Fruit fly (Drosophila melanogaster) whole organism, embryonic: ENCODE measurements around the gene Tango5.

Source experiments
- Atf6 ChIP-seq: fragments of 200-800 bp; sonication (Bioruptor generic); IDR thresholded peaks from 2 replicates; pipeline ENCODE4 v1.3.6; 2022; ENCODE audit warnings: missing biosample characterization, missing genetic modification characterization
- B-H2 ChIP-seq: fragments of 200-800 bp; sonication (Bioruptor generic); optimal IDR thresholded peaks from 2 replicates; lab custom pipeline; 2018; ENCODE audit warnings: missing biosample characterization, mild to moderate bottlenecking, missing genetic modification characterization
- BtbVII ChIP-seq: fragments of 200-800 bp; sonication (Bioruptor generic); optimal IDR thresholded peaks from 3 replicates; lab custom pipeline; 2017; ENCODE audit warnings: missing biosample characterization, mild to moderate bottlenecking, missing genetic modification characterization
- CG10979 ChIP-seq: fragments of 200-800 bp; sonication (Bioruptor generic); optimal IDR thresholded peaks from 2 replicates; lab custom pipeline; 2018; ENCODE audit warnings: missing biosample characterization, mild to moderate bottlenecking, missing genetic modification characterization, moderate library complexity
- CG11695 ChIP-seq: fragments of 200-800 bp; sonication (Bioruptor generic); IDR thresholded peaks from 3 replicates; pipeline ENCODE4 v1.3.6; 2022; ENCODE audit warnings: missing biosample characterization, missing genetic modification characterization
- CG12744 ChIP-seq: fragments of 200-800 bp; sonication (Bioruptor generic); optimal IDR thresholded peaks from 2 replicates; lab custom pipeline; 2016; ENCODE audit warnings: missing biosample characterization, missing genetic modification characterization
- CG12769 ChIP-seq: fragments of 200-800 bp; sonication (Bioruptor generic); optimal IDR thresholded peaks from 2 replicates; lab custom pipeline; 2019; ENCODE audit warnings: missing biosample characterization, mild to moderate bottlenecking, missing genetic modification characterization, moderate library complexity
- CG13123 ChIP-seq: fragments of 200-800 bp; sonication (Bioruptor generic); optimal IDR thresholded peaks from 2 replicates; lab custom pipeline; 2016; ENCODE audit warnings: missing biosample characterization, missing genetic modification characterization
- CG14965 ChIP-seq: fragments of 200-800 bp; sonication (Bioruptor generic); optimal IDR thresholded peaks from 2 replicates; lab custom pipeline; 2016; ENCODE audit warnings: missing biosample characterization, missing genetic modification characterization, borderline replicate concordance
- CG15073 ChIP-seq: fragments of 200-800 bp; sonication (Bioruptor generic); optimal IDR thresholded peaks from 2 replicates; lab custom pipeline; 2016; ENCODE audit warnings: missing biosample characterization, missing genetic modification characterization
- CG15269 ChIP-seq: fragments of 200-800 bp; sonication (Bioruptor generic); optimal IDR thresholded peaks from 2 replicates; lab custom pipeline; 2018; ENCODE audit warnings: missing biosample characterization, mild to moderate bottlenecking, missing genetic modification characterization, moderate library complexity
- CG15514 ChIP-seq: fragments of 200-800 bp; sonication (Bioruptor generic); optimal IDR thresholded peaks from 3 replicates; lab custom pipeline; 2017; ENCODE audit warnings: missing biosample characterization, missing genetic modification characterization, mild to moderate bottlenecking, moderate library complexity, missing genetic modification reagents
- CG18262 ChIP-seq: fragments of 200-800 bp; optimal IDR thresholded peaks from 3 replicates; lab custom pipeline; 2019; ENCODE audit warnings: missing biosample characterization, mild to moderate bottlenecking, missing genetic modification characterization, moderate library complexity
- CG1832 ChIP-seq: fragments of 200-800 bp; sonication (Bioruptor generic); optimal IDR thresholded peaks from 2 replicates; lab custom pipeline; 2017; ENCODE audit warnings: missing biosample characterization, mild to moderate bottlenecking, missing genetic modification characterization, inconsistent platforms
- CG2889 ChIP-seq: fragments of 200-800 bp; sonication (Bioruptor generic); IDR thresholded peaks from 3 replicates; pipeline ENCODE4 v1.3.6; 2022; ENCODE audit warnings: missing biosample characterization, missing genetic modification characterization
- CG30020 ChIP-seq: fragments of 200-800 bp; optimal IDR thresholded peaks from 2 replicates; lab custom pipeline; 2019; ENCODE audit warnings: missing biosample characterization, mild to moderate bottlenecking, missing genetic modification characterization, moderate library complexity
- CG4730 ChIP-seq: fragments of 200-800 bp; sonication (Bioruptor generic); IDR thresholded peaks from 2 replicates; pipeline ENCODE4 v1.3.6; 2022; ENCODE audit warnings: missing biosample characterization, missing genetic modification characterization
- CG5245 ChIP-seq: fragments of 200-800 bp; sonication (Bioruptor generic); optimal IDR thresholded peaks from 3 replicates; lab custom pipeline; 2016; ENCODE audit warnings: missing biosample characterization, missing genetic modification characterization
- CG6683 ChIP-seq: fragments of 200-800 bp; sonication (Bioruptor generic); optimal IDR thresholded peaks from 2 replicates; lab custom pipeline; 2017; ENCODE audit warnings: missing biosample characterization, mild to moderate bottlenecking, missing genetic modification characterization, missing genetic modification reagents
- CG7372 ChIP-seq: fragments of 200-800 bp; sonication (Bioruptor generic); IDR thresholded peaks from 2 replicates; pipeline ENCODE4 v1.3.6; 2022; ENCODE audit warnings: missing biosample characterization, missing genetic modification characterization
- CG8765 ChIP-seq: fragments of 200-800 bp; sonication (Bioruptor generic); IDR thresholded peaks from 2 replicates; pipeline ENCODE4 v1.3.6; 2022; ENCODE audit warnings: missing biosample characterization, missing genetic modification characterization
- CG9817 ChIP-seq: fragments of 200-800 bp; sonication (Bioruptor generic); optimal IDR thresholded peaks from 2 replicates; lab custom pipeline; 2018; ENCODE audit warnings: missing biosample characterization, mild to moderate bottlenecking, missing genetic modification characterization, moderate library complexity
- CTCF ChIP-seq: fragments of 200-800 bp; sonication (Bioruptor generic); optimal IDR thresholded peaks from 2 replicates; lab custom pipeline; 2017; ENCODE audit warnings: missing biosample characterization, mild to moderate bottlenecking, missing genetic modification characterization, moderate library complexity
- D19A ChIP-seq: fragments of 200-800 bp; optimal IDR thresholded peaks from 3 replicates; lab custom pipeline; 2019; ENCODE audit warnings: missing biosample characterization, mild to moderate bottlenecking, missing genetic modification characterization, moderate library complexity
- ERR ChIP-seq: fragments of 200-800 bp; sonication (Bioruptor generic); optimal IDR thresholded peaks from 2 replicates; lab custom pipeline; 2016; ENCODE audit warnings: missing biosample characterization, missing genetic modification characterization
- Ets97D ChIP-seq: fragments of 200-800 bp; sonication (Bioruptor generic); optimal IDR thresholded peaks from 3 replicates; lab custom pipeline; 2016; ENCODE audit warnings: missing biosample characterization, missing genetic modification characterization
- Hr3 ChIP-seq: fragments of 200-800 bp; sonication (Bioruptor generic); optimal IDR thresholded peaks from 3 replicates; lab custom pipeline; 2016; ENCODE audit warnings: missing biosample characterization, missing genetic modification characterization
- Lpt ChIP-seq: fragments of >200 bp; optimal IDR thresholded peaks from 2 replicates; lab custom pipeline; 2018; ENCODE audit warnings: missing biosample characterization, missing genetic modification characterization
- NC2β ChIP-seq: fragments of 200-800 bp; sonication (Bioruptor generic); optimal IDR thresholded peaks from 2 replicates; lab custom pipeline; 2016; ENCODE audit warnings: missing biosample characterization, missing genetic modification characterization
- Rfx ChIP-seq: fragments of 200-800 bp; sonication (Bioruptor generic); IDR thresholded peaks from 2 replicates; pipeline ENCODE4 v1.3.6; 2022; ENCODE audit warnings: missing biosample characterization, missing genetic modification characterization
- Rx ChIP-seq: fragments of 200-800 bp; sonication (Bioruptor generic); IDR thresholded peaks from 2 replicates; pipeline ENCODE4 v1.3.6; 2022; ENCODE audit warnings: missing biosample characterization, missing genetic modification characterization
- Spps ChIP-seq: fragments of 200-800 bp; sonication (Bioruptor generic); optimal IDR thresholded peaks from 2 replicates; lab custom pipeline; 2018; ENCODE audit warnings: missing biosample characterization, mild to moderate bottlenecking, missing genetic modification characterization
- Trl ChIP-seq, 3 experiments: fragments of >200 bp in 2 of 3; fragments of 200-800 bp in 1 of 3; sonication (Bioruptor generic) in 1 of 3; optimal IDR thresholded peaks; 2 replicates in 1 of 3; 3 replicates in 2 of 3; lab custom pipeline; 2016 to 2017; ENCODE audit warnings: missing biosample characterization in 1 of 3, missing genetic modification characterization in 1 of 3
- Vsx1 ChIP-seq: fragments of 200-800 bp; sonication (Bioruptor generic); optimal IDR thresholded peaks from 2 replicates; lab custom pipeline; 2017; ENCODE audit warnings: missing biosample characterization, mild to moderate bottlenecking, missing genetic modification characterization, missing genetic modification reagents
- ab ChIP-seq: fragments of 200-800 bp; sonication (Bioruptor generic); optimal IDR thresholded peaks from 2 replicates; lab custom pipeline; 2016; ENCODE audit warnings: missing biosample characterization, missing genetic modification characterization
- btn ChIP-seq: fragments of 200-800 bp; sonication (Bioruptor generic); optimal IDR thresholded peaks from 2 replicates; lab custom pipeline; 2016; ENCODE audit warnings: missing biosample characterization, missing genetic modification characterization
- chinmo ChIP-seq: fragments of 200-800 bp; sonication (Bioruptor generic); IDR thresholded peaks from 4 replicates; pipeline ENCODE4 v1.3.6; 2022; ENCODE audit warnings: missing biosample characterization, missing genetic modification characterization; ENCODE audit not compliant: partially characterized antibody
- chm ChIP-seq: fragments of 200-800 bp; sonication (Bioruptor generic); IDR thresholded peaks from 2 replicates; pipeline ENCODE4 v1.3.6; 2022; ENCODE audit warnings: missing biosample characterization, missing genetic modification characterization
- crp ChIP-seq, 2 experiments: fragments of 200-800 bp; sonication (Bioruptor generic); optimal IDR thresholded peaks; 2 replicates in 1 of 2; 3 replicates in 1 of 2; lab custom pipeline; 2017; ENCODE audit warnings: missing biosample characterization in 2 of 2, missing genetic modification characterization in 2 of 2, mild to moderate bottlenecking in 1 of 2, moderate library complexity in 1 of 2
- dmrt11E ChIP-seq: fragments of 200-800 bp; sonication (Bioruptor generic); optimal IDR thresholded peaks from 3 replicates; lab custom pipeline; 2018; ENCODE audit warnings: missing biosample characterization, mild to moderate bottlenecking, missing genetic modification characterization, moderate library complexity
- dysf ChIP-seq: fragments of 200-800 bp; sonication (Bioruptor generic); IDR thresholded peaks from 3 replicates; pipeline ENCODE4 v1.3.6; 2022; ENCODE audit warnings: missing biosample characterization, missing genetic modification characterization
- ind ChIP-seq: fragments of 200-800 bp; sonication (Bioruptor generic); optimal IDR thresholded peaks from 3 replicates; lab custom pipeline; 2016; ENCODE audit warnings: missing biosample characterization, missing genetic modification characterization
- inv ChIP-seq: fragments of 200-800 bp; sonication (Bioruptor generic); IDR thresholded peaks from 2 replicates; pipeline ENCODE4 v1.3.6; 2022; ENCODE audit warnings: missing biosample characterization, missing genetic modification characterization; ENCODE audit not compliant: partially characterized antibody
- lilli ChIP-seq: fragments of 200-800 bp; sonication (Bioruptor generic); optimal IDR thresholded peaks from 3 replicates; lab custom pipeline; 2016; ENCODE audit warnings: missing biosample characterization, missing genetic modification characterization
- odd ChIP-seq: fragments of 200-800 bp; sonication (Bioruptor generic); optimal IDR thresholded peaks from 2 replicates; lab custom pipeline; 2017; ENCODE audit warnings: missing biosample characterization, mild to moderate bottlenecking, missing genetic modification characterization
- pfk ChIP-seq: fragments of 200-800 bp; sonication (Bioruptor generic); optimal IDR thresholded peaks from 2 replicates; lab custom pipeline; 2018; ENCODE audit warnings: missing biosample characterization, mild to moderate bottlenecking, missing genetic modification characterization, moderate library complexity
- sna ChIP-seq: fragments of 200-800 bp; sonication (Bioruptor generic); IDR thresholded peaks from 2 replicates; pipeline ENCODE4 v1.3.6; 2022; ENCODE audit warnings: missing biosample characterization, missing genetic modification characterization; ENCODE audit not compliant: partially characterized antibody
- sqz ChIP-seq: fragments of 200-800 bp; sonication (Bioruptor generic); optimal IDR thresholded peaks from 3 replicates; lab custom pipeline; 2018; ENCODE audit warnings: missing biosample characterization, mild to moderate bottlenecking, missing genetic modification characterization
- sug ChIP-seq: fragments of 200-800 bp; optimal IDR thresholded peaks from 2 replicates; lab custom pipeline; 2019; ENCODE audit warnings: missing biosample characterization, mild to moderate bottlenecking, missing genetic modification characterization, moderate library complexity
- tap ChIP-seq: fragments of 200-800 bp; optimal IDR thresholded peaks from 3 replicates; lab custom pipeline; 2019; ENCODE audit warnings: missing biosample characterization, mild to moderate bottlenecking, missing genetic modification characterization, moderate library complexity
- tin ChIP-seq: fragments of 200-800 bp; sonication (Bioruptor generic); optimal IDR thresholded peaks from 3 replicates; lab custom pipeline; 2016; ENCODE audit warnings: missing biosample characterization, missing genetic modification characterization

Gene Tango5

dm6 chrX:10784330-10784778 is 20.1 kb upstream of the Tango5 start (continued):
- TF ChIP-seq Vsx1 (GFP tag; lab: Kevin White, UChicago) (no peak), chm (GFP tag; lab: Robert Waterston, UW) (peak; percentile 50; the same call in 1 of the 2 replicates), inv (no peak), BtbVII (GFP tag; lab: Kevin White, UChicago) (peak; percentile 55), CG15073 (GFP tag; lab: Kevin White, UChicago) (no peak), CG8765 (no peak), CG7372 (GFP tag; lab: Robert Waterston, UW) (no peak), ERR (no peak), NC2β (no peak), CG18262 (tag; lab: Kevin White, UChicago) (no peak), crp (GFP tag; optimal IDR thresholded peaks at IDR 0.05; lab: Kevin White, UChicago) (no peak), D19A (peak; percentile 96), Atf6 (no peak), CG5245 (GFP tag; lab: Kevin White, UChicago) (no peak), CG15269 (no peak), Hr3 (GFP tag; lab: Kevin White, UChicago) (no peak), tin (no peak), sna (GFP tag; lab: Robert Waterston, UW) (0 out of 2 replicates have a peak, but pooled peaks have one; percentile 26), CTCF (no peak), CG15514 (GFP tag; lab: Kevin White, UChicago) (peak; percentile 30), CG11695 (GFP tag; lab: Robert Waterston, UW) (no peak), dysf (GFP tag; lab: Robert Waterston, UW) (no peak), CG2889 (GFP tag; lab: Robert Waterston, UW) (no peak), CG12744 (GFP tag; lab: Kevin White, UChicago) (no peak), CG12769 (tag; lab: Kevin White, UChicago) (peak; percentile 20), pfk (GFP tag; lab: Kevin White, UChicago) (no peak), chinmo (peak; percentile 80; the same call in 2 of the 4 replicates), B-H2 (GFP tag; lab: Kevin White, UChicago) (no peak), CG14965 (GFP tag; lab: Kevin White, UChicago) (no peak), Trl (optimal IDR thresholded peaks at IDR 0.05; lab: Kevin White, UChicago) (peak; percentile 81 to 89), Trl (GFP tag; optimal IDR thresholded peaks at IDR 0.05; lab: Kevin White, UChicago) (peak; percentile 1), lilli (peak; percentile 50), CG9817 (no peak), Rx (no peak), CG6683 (GFP tag; lab: Kevin White, UChicago) (no peak), Lpt (no peak), sug (tag; lab: Kevin White, UChicago) (no peak), CG13123 (no peak), ab (GFP tag; lab: Kevin White, UChicago) (no peak), CG10979 (tag; lab: Kevin White, UChicago) (no peak), odd (GFP tag; lab: Kevin White, UChicago) (no peak), CG1832 (GFP tag; lab: Kevin White, UChicago) (peak; percentile 73), Ets97D (GFP tag; lab: Kevin White, UChicago) (no peak), tap (tag; lab: Kevin White, UChicago) (no peak), sqz (peak; percentile 87), Rfx (peak; percentile 12; the same call in 1 of the 2 replicates), ind (GFP tag; lab: Kevin White, UChicago) (no peak), Spps (tag; lab: Kevin White, UChicago) (no peak), CG4730 (no peak), dmrt11E (tag; lab: Kevin White, UChicago) (no peak), CG30020 (no peak), btn (GFP tag; lab: Kevin White, UChicago) (no peak)
